Fruit fly (Drosophila melanogaster) whole organism, pupa: ENCODE results near the gene CheA7a.

Experiments
- CG10348 ChIP-seq: fragments of 200-800 bp; sonication (Bioruptor generic); IDR thresholded peaks from 2 replicates; pipeline ENCODE4 v1.3.6; 2022; ENCODE audit warnings: missing biosample characterization, missing genetic modification characterization
- CG12605 ChIP-seq: fragments of 200-800 bp; sonication (Bioruptor generic); IDR thresholded peaks from 2 replicates; pipeline ENCODE4 v1.3.6; 2022; ENCODE audit warnings: missing biosample characterization, missing genetic modification characterization
- CG13204 ChIP-seq: fragments of 200-800 bp; sonication (Bioruptor generic); optimal IDR thresholded peaks from 2 replicates; lab custom pipeline; 2018; ENCODE audit warnings: missing biosample characterization, mild to moderate bottlenecking, missing genetic modification characterization, moderate library complexity
- CG14655 ChIP-seq: fragments of 200-800 bp; sonication (Bioruptor generic); optimal IDR thresholded peaks from 3 replicates; lab custom pipeline; 2017; ENCODE audit warnings: mild to moderate bottlenecking, missing biosample characterization, missing genetic modification reagents, missing genetic modification characterization
- CG15710 ChIP-seq: fragments of 200-800 bp; sonication (Bioruptor generic); optimal IDR thresholded peaks from 2 replicates; lab custom pipeline; 2018; ENCODE audit warnings: missing biosample characterization, mild to moderate bottlenecking, missing genetic modification characterization, moderate library complexity
- CG17806 ChIP-seq: fragments of 200-800 bp; sonication (Bioruptor generic); optimal IDR thresholded peaks from 2 replicates; lab custom pipeline; 2018; ENCODE audit warnings: missing biosample characterization, mild to moderate bottlenecking, missing genetic modification characterization, moderate library complexity
- CG32121 ChIP-seq: fragments of 200-800 bp; sonication (Bioruptor generic); IDR thresholded peaks from 2 replicates; pipeline ENCODE4 v1.3.6; 2022; ENCODE audit warnings: missing biosample characterization, missing genetic modification characterization
- CG34367 ChIP-seq: fragments of 200-800 bp; sonication (Bioruptor generic); optimal IDR thresholded peaks from 2 replicates; lab custom pipeline; 2018; ENCODE audit warnings: missing biosample characterization, mild to moderate bottlenecking, missing genetic modification characterization
- CG4496 ChIP-seq: fragments of 200-800 bp; sonication (Bioruptor generic); IDR thresholded peaks from 3 replicates; pipeline ENCODE4 v1.3.6; 2022; ENCODE audit warnings: missing biosample characterization, missing genetic modification characterization
- CG8159 ChIP-seq: fragments of 200-800 bp; sonication (Bioruptor generic); optimal IDR thresholded peaks from 3 replicates; lab custom pipeline; 2018; ENCODE audit warnings: missing biosample characterization, mild to moderate bottlenecking, missing genetic modification characterization, moderate library complexity
- CG8301 ChIP-seq: fragments of 200-800 bp; sonication (Bioruptor generic); optimal IDR thresholded peaks from 2 replicates; lab custom pipeline; 2018; ENCODE audit warnings: missing biosample characterization, mild to moderate bottlenecking, missing genetic modification characterization
- CG9948 ChIP-seq: fragments of 200-800 bp; sonication (Bioruptor generic); optimal IDR thresholded peaks from 2 replicates; lab custom pipeline; 2018; ENCODE audit warnings: missing biosample characterization, mild to moderate bottlenecking, missing genetic modification characterization, moderate library complexity
- D1 ChIP-seq: fragments of 200-800 bp; sonication (Bioruptor generic); optimal IDR thresholded peaks from 2 replicates; lab custom pipeline; 2018; ENCODE audit warnings: missing biosample characterization, mild to moderate bottlenecking, missing genetic modification characterization, moderate library complexity
- EcR ChIP-seq: fragments of 200-800 bp; sonication (Bioruptor generic); optimal IDR thresholded peaks from 3 replicates; lab custom pipeline; 2019; ENCODE audit warnings: missing biosample characterization, missing genetic modification characterization, mild to moderate bottlenecking, moderate library complexity, missing genetic modification reagents
- Ets98B ChIP-seq: fragments of 200-800 bp; sonication (Bioruptor generic); IDR thresholded peaks from 2 replicates; pipeline ENCODE4 v1.3.6; 2022; ENCODE audit warnings: missing biosample characterization, missing genetic modification characterization
- Pif1A ChIP-seq: fragments of 200-800 bp; sonication (Bioruptor generic); optimal IDR thresholded peaks from 3 replicates; lab custom pipeline; 2016; ENCODE audit warnings: missing biosample characterization, missing genetic modification characterization
- Pif1B ChIP-seq: fragments of 200-800 bp; sonication (Bioruptor generic); optimal IDR thresholded peaks from 3 replicates; lab custom pipeline; 2016; ENCODE audit warnings: missing biosample characterization, missing genetic modification characterization
- Snoo ChIP-seq: fragments of 200-800 bp; sonication (Bioruptor generic); optimal IDR thresholded peaks from 3 replicates; lab custom pipeline; 2017; ENCODE audit warnings: missing biosample characterization, mild to moderate bottlenecking, missing genetic modification characterization, inconsistent platforms
- fd96Ca ChIP-seq: fragments of 200-800 bp; sonication (Bioruptor generic); IDR thresholded peaks from 3 replicates; pipeline ENCODE4 v1.3.6; 2022; ENCODE audit warnings: missing biosample characterization, missing genetic modification characterization
- gl ChIP-seq: fragments of 200-800 bp; sonication (Bioruptor generic); optimal IDR thresholded peaks from 2 replicates; lab custom pipeline; 2018; ENCODE audit warnings: missing biosample characterization, mild to moderate bottlenecking, missing genetic modification characterization
- rn ChIP-seq: fragments of 200-800 bp; sonication (Bioruptor generic); IDR thresholded peaks from 2 replicates; pipeline ENCODE4 v1.3.6; 2022; ENCODE audit warnings: missing biosample characterization, missing genetic modification characterization

CheA7a gene

DNA sequence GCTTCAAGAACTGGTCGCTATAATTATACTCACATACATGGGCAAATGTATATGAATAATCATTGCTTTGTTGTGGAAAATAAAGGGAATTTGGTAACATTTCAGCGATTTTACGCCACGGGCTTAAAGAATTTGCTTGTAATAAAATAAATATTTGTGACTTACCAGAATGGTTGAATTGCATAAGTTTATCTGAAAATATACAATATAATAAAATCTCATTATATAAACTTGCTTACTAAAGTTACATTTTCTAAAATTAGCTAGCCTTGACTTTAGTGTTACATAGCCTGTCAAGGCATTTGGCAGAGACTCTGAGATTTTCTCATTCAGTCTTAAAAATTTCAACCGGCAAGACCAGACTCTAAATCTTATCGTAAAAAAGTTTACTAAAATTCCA is 19.4 kb upstream of the CheA7a start, which contains the start of gene CG1999:
Gene CG1999 (plus strand): TSS at position 301 of the 400 bp plus-strand sequence.
- no peak for TF ChIP-seq CG14655 (GFP tag; lab: Kevin White, UChicago)
- TF ChIP-seq D1 (tag; lab: Kevin White, UChicago), result no peak
- no peak for TF ChIP-seq CG8159 (tag; lab: Kevin White, UChicago)
- no peak for TF ChIP-seq Pif1A (GFP tag; lab: Kevin White, UChicago)
- no peak for TF ChIP-seq CG32121 (GFP tag; lab: Robert Waterston, UW)
- TF ChIP-seq CG9948 (tag; lab: Kevin White, UChicago), result no peak
- TF ChIP-seq CG15710, result no peak
- TF ChIP-seq fd96Ca, result no peak
- TF ChIP-seq Pif1B (GFP tag; lab: Kevin White, UChicago), result no peak
- no peak for TF ChIP-seq Ets98B
- no peak for TF ChIP-seq EcR (GFP tag; lab: Kevin White, UChicago)
- TF ChIP-seq CG10348, result no peak
- no peak for TF ChIP-seq gl (tag; lab: Kevin White, UChicago)
- TF ChIP-seq CG8301, result no peak
- no peak for TF ChIP-seq CG13204 (GFP tag; lab: Kevin White, UChicago)
- TF ChIP-seq Snoo (tag; lab: Kevin White, UChicago), result no peak
- no peak for TF ChIP-seq CG12605 (GFP tag; lab: Robert Waterston, UW)

DNA sequence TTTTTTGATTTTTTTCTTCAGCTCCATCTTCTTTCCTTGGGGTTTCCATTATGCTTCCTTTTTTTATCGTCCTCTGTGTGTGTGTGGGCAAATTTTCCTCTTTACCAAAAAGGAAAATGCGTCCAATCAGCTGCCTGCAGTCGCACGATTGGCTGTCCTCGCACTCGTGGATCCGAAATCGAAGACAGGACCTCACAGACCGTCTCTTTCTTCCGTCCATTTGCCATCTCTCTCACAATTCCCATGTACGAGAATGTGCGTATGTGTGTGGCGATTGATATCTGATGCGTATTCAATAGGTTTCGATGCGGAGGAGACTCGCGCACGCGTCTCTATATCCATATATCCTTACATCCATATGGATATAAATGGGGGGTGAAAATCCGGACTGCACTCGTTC is 9.6 kb upstream of the CheA7a start:
- TF ChIP-seq Pif1A (GFP tag; lab: Kevin White, UChicago) (no peak), EcR (GFP tag; lab: Kevin White, UChicago) (no peak), fd96Ca (no peak), Pif1B (GFP tag; lab: Kevin White, UChicago) (no peak), Ets98B (no peak), CG8159 (tag; lab: Kevin White, UChicago) (no peak), Snoo (tag; lab: Kevin White, UChicago) (no peak), gl (tag; lab: Kevin White, UChicago) (no peak), D1 (tag; lab: Kevin White, UChicago) (no peak), CG34367 (no peak), CG13204 (GFP tag; lab: Kevin White, UChicago) (no peak), CG32121 (GFP tag; lab: Robert Waterston, UW) (no peak), CG15710 (no peak), rn (GFP tag; lab: Robert Waterston, UW) (no peak), CG10348 (no peak), CG17806 (tag; lab: Kevin White, UChicago) (no peak), CG12605 (GFP tag; lab: Robert Waterston, UW) (no peak), CG9948 (tag; lab: Kevin White, UChicago) (no peak)

DNA sequence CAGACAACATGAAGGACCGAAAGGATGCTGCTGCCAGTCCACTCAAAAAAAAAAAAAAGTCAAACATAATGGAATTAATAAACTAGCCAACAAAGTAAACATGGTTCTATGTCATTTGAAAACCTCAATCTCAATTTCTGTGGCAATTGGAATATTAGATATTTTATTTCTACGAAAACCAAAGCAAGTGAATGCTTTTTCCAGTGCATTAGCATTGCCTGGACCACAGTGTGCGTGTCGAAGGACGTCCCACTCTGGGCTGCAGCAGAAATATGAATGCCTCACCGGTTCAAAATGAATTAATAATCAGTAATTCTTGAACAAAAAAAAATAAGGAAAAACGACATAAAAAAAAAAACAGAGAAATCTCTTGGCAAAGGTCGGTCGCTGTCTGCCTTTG is 5.5 kb upstream of the CheA7a start:
- TF ChIP-seq CG13204 (GFP tag; lab: Kevin White, UChicago), result no peak
- TF ChIP-seq CG14655 (GFP tag; lab: Kevin White, UChicago), result no peak
- TF ChIP-seq Pif1B (GFP tag; lab: Kevin White, UChicago), result no peak
- no peak for TF ChIP-seq CG32121 (GFP tag; lab: Robert Waterston, UW)
- no peak for TF ChIP-seq Snoo (tag; lab: Kevin White, UChicago)
- TF ChIP-seq CG8159 (tag; lab: Kevin White, UChicago), result peak; percentile 35
- TF ChIP-seq Pif1A (GFP tag; lab: Kevin White, UChicago), result no peak
- TF ChIP-seq CG15710, result peak; percentile 26
- peak; percentile 15 for TF ChIP-seq CG17806 (tag; lab: Kevin White, UChicago)

DNA sequence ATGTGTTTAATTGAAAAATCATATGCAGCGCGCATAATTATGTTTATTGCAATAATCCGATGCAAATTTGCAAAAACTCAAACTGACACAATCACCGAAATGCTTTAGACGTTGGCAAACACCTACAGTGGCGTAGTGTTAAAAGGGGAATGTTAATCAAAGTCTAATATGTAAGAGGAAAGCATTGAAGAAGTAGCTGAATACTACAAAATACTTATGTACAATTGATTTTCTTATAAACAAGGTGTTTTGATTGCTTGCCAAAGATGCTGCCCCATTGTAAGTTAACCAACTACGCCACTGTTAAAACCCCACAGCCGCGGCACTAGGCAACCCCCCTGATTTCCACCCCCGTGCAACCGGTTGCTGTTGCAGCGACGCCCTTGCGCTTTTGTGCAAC is 1.6 kb downstream of the CheA7a start:
- TF ChIP-seq Pif1B (GFP tag; lab: Kevin White, UChicago) (no peak), CG9948 (tag; lab: Kevin White, UChicago) (peak; percentile 35), CG8159 (tag; lab: Kevin White, UChicago) (peak; percentile 52), CG8301 (peak; percentile 21), CG12605 (GFP tag; lab: Robert Waterston, UW) (no peak), gl (tag; lab: Kevin White, UChicago) (no peak), CG15710 (peak; percentile 43), Ets98B (no peak), EcR (GFP tag; lab: Kevin White, UChicago) (no peak), CG10348 (no peak), CG32121 (GFP tag; lab: Robert Waterston, UW) (no peak), CG17806 (tag; lab: Kevin White, UChicago) (no peak), Snoo (tag; lab: Kevin White, UChicago) (no peak), CG13204 (GFP tag; lab: Kevin White, UChicago) (no peak), CG14655 (GFP tag; lab: Kevin White, UChicago) (peak; percentile 37), CG4496 (GFP tag; lab: Robert Waterston, UW) (no peak), CG34367 (peak; percentile 8), fd96Ca (peak; percentile 45; the same call in 1 of the 3 replicates), rn (GFP tag; lab: Robert Waterston, UW) (no peak), D1 (tag; lab: Kevin White, UChicago) (no peak), Pif1A (GFP tag; lab: Kevin White, UChicago) (peak; percentile 37)

DNA sequence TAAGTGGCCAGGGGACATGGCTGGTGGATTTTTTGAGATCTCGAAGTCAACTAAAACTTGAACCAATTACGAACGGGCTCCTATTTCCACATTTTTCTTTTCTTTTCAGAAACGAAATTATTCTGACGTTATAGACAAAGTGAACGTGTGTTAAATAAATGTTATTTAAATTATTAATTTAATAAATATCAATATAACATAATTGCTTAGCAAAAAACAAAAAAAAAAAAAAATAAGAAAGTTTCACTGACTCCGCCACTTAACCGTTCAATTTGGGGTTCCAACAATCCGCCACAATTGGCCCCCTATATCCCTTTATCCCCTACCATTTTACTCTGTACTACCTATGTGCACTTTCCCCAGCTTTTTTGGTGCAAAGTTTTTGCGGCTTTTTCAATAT is 5.0 kb downstream of the CheA7a start, which contains the start of gene CG42781:
Gene CG42781 (minus strand): TSS at position 101 of the 400 bp plus-strand sequence.
- TF ChIP-seq CG10348 (no peak), CG13204 (GFP tag; lab: Kevin White, UChicago) (no peak), CG15710 (no peak), CG8159 (tag; lab: Kevin White, UChicago) (no peak), fd96Ca (no peak), gl (tag; lab: Kevin White, UChicago) (no peak), Pif1B (GFP tag; lab: Kevin White, UChicago) (no peak), CG12605 (GFP tag; lab: Robert Waterston, UW) (no peak), Ets98B (no peak), CG4496 (GFP tag; lab: Robert Waterston, UW) (no peak), CG32121 (GFP tag; lab: Robert Waterston, UW) (no peak), Snoo (tag; lab: Kevin White, UChicago) (no peak), CG9948 (tag; lab: Kevin White, UChicago) (no peak), CG8301 (no peak), CG14655 (GFP tag; lab: Kevin White, UChicago) (no peak), CG17806 (tag; lab: Kevin White, UChicago) (no peak)
- TF ChIP-seq, all 21 proteins: peak for 0
